Worm (Caenorhabditis elegans): ENCODE results near the gene wdfy-3.
A peak's percentile ranks its signal among the peaks of the same experiment; 100 is the strongest.

wdfy-3 gene

ce11 chrIV:12616943-12617689 is 36.1 kb upstream of the wdfy-3 start:
- TF ChIP-seq irx-1 (tag; optimal IDR thresholded peaks at IDR 0.05), result no peak
- TF ChIP-seq ets-5 (GFP tag; IDR thresholded peaks at IDR 0.05), result no peak
- peak in 1 of 3 experiments; percentile 8 for TF ChIP-seq ceh-82 (tag; optimal IDR thresholded peaks at IDR 0.05)
- TF ChIP-seq hlh-17 (GFP tag; optimal IDR thresholded peaks at IDR 0.05; ENCODE audit: borderline replicate concordance), result no peak
- no peak for TF ChIP-seq pag-3 (tag; optimal IDR thresholded peaks at IDR 0.05; ENCODE audit: borderline replicate concordance, insufficient read depth)
- peak; percentile 0 for TF ChIP-seq snu-23 (GFP tag; optimal IDR thresholded peaks at IDR 0.05)
- TF ChIP-seq F16B12.6 (tag; optimal IDR thresholded peaks at IDR 0.05), result no peak
- peak; percentile 3 for TF ChIP-seq fkh-8 (tag; optimal IDR thresholded peaks at IDR 0.05)
- no peak for TF ChIP-seq nhr-85 (tag)
- TF ChIP-seq lin-14 (GFP tag; optimal IDR thresholded peaks at IDR 0.05), result peak; percentile 71
- TF ChIP-seq efl-1 (optimal IDR thresholded peaks at IDR 0.05), result no peak
- TF ChIP-seq efl-1 (GFP tag; optimal IDR thresholded peaks at IDR 0.05 in 1 of 2), result peak in 1 of 2 experiments; percentile 39
- no peak for TF ChIP-seq nhr-28 (tag; optimal IDR thresholded peaks at IDR 0.05)
- no peak for TF ChIP-seq Y116A8C.19 (tag; optimal IDR thresholded peaks at IDR 0.05; ENCODE audit: borderline replicate concordance)
- TF ChIP-seq dpl-1 (GFP tag; optimal IDR thresholded peaks at IDR 0.05), result peak in 1 of 3 experiments; percentile 5
- no peak for TF ChIP-seq C34B4.2 (tag; optimal IDR thresholded peaks at IDR 0.05)

- TF ChIP-seq ceh-63 (GFP tag; optimal IDR thresholded peaks at IDR 0.05) (no peak), Y116A8C.19 (tag; optimal IDR thresholded peaks at IDR 0.05; ENCODE audit: borderline replicate concordance) (no peak), nhr-12 (tag; optimal IDR thresholded peaks at IDR 0.05) (no peak)
Measured at ce11 chrIV:12617934-12618333, 35.3 kb upstream of the wdfy-3 start.

ce11 chrIV:12618877-12619276 is 34.3 kb upstream of the wdfy-3 start:
- no peak for TF ChIP-seq vab-15 (tag; optimal IDR thresholded peaks at IDR 0.05)
- TF ChIP-seq blmp-1 (tag; optimal IDR thresholded peaks at IDR 0.05), result peak; percentile 54

- TF ChIP-seq hlh-4 (tag; optimal IDR thresholded peaks at IDR 0.05) (no peak), sptf-1 (tag; optimal IDR thresholded peaks at IDR 0.05) (no peak), nhr-20 (tag; optimal IDR thresholded peaks at IDR 0.05) (no peak), snpc-4 (tag; optimal IDR thresholded peaks at IDR 0.05) (no peak), ceh-82 (tag; optimal IDR thresholded peaks at IDR 0.05) (no peak), ceh-90 (tag; optimal IDR thresholded peaks at IDR 0.05) (no peak), hlh-17 (GFP tag; optimal IDR thresholded peaks at IDR 0.05; ENCODE audit: borderline replicate concordance) (no peak), F16B12.6 (tag; optimal IDR thresholded peaks at IDR 0.05) (no peak)
Measured at ce11 chrIV:12620921-12621320, 32.3 kb upstream of the wdfy-3 start.

ce11 chrIV:12621483-12622078 is 31.6 kb upstream of the wdfy-3 start:
- TF ChIP-seq isw-1 (GFP tag; IDR thresholded peaks at IDR 0.05) (peak; percentile 69), dpl-1 (GFP tag; optimal IDR thresholded peaks at IDR 0.05) (peak in 1 of 3 experiments; percentile 42), unc-86 (tag; optimal IDR thresholded peaks at IDR 0.05) (peak; percentile 46), unc-98 (GFP tag; IDR thresholded peaks at IDR 0.05) (peak; percentile 23; the same call in 1 of the 2 replicates), nhr-47 (tag; optimal IDR thresholded peaks at IDR 0.05) (peak; percentile 61), ceh-82 (tag; optimal IDR thresholded peaks at IDR 0.05) (peak in 1 of 3 experiments; percentile 52), nhr-20 (tag; optimal IDR thresholded peaks at IDR 0.05) (peak; percentile 25), efl-1 (optimal IDR thresholded peaks at IDR 0.05) (peak; percentile 55 to 83), efl-1 (GFP tag; optimal IDR thresholded peaks at IDR 0.05 in 1 of 2) (peak; percentile 37 to 65), ztf-11 (tag; optimal IDR thresholded peaks at IDR 0.05) (peak in 1 of 2 experiments; percentile 23), lsy-2 (tag; optimal IDR thresholded peaks at IDR 0.05) (peak; percentile 30 to 37), lir-3 (tag; optimal IDR thresholded peaks at IDR 0.05; ENCODE audit: poor library complexity) (peak; percentile 36), xbp-1 (tag; optimal IDR thresholded peaks at IDR 0.05) (peak; percentile 17), tbx-2 (tag; optimal IDR thresholded peaks at IDR 0.05) (peak; percentile 36), F16B12.6 (tag; optimal IDR thresholded peaks at IDR 0.05) (peak; percentile 62), mab-9 (GFP tag; IDR thresholded peaks at IDR 0.05) (0 out of 2 replicates have a peak, but pooled peaks have one; percentile 56), swsn-7 (tag; optimal IDR thresholded peaks at IDR 0.05) (peak; percentile 27), fkh-8 (tag; optimal IDR thresholded peaks at IDR 0.05) (peak; percentile 43), lin-15B (tag; optimal IDR thresholded peaks at IDR 0.05) (peak; percentile 51), lin-35 (GFP tag; optimal IDR thresholded peaks at IDR 0.05) (peak in 1 of 2 experiments; percentile 39), snu-23 (GFP tag; optimal IDR thresholded peaks at IDR 0.05) (peak; percentile 31), nhr-71 (tag; optimal IDR thresholded peaks at IDR 0.05) (peak; percentile 61), dsc-1 (tag; optimal IDR thresholded peaks at IDR 0.05) (peak; percentile 15)

All from whole organism, L1 larva.